Worm (Caenorhabditis elegans) whole organism, L2 larva: Measurements from ENCODE around the gene R05G6.5.

ENCODE experiments used
- F13H6.1 ChIP-seq: sonication (generic microtip); optimal IDR thresholded peaks from 2 replicates; lab custom pipeline; 2016; ENCODE audit warnings: missing genetic modification characterization, missing compliant biosample characterization
- Y55F3AM.14 ChIP-seq: fragments of 200-800 bp; sonication (Bioruptor generic); optimal IDR thresholded peaks from 2 replicates; lab custom pipeline; 2018; ENCODE audit warnings: mild to moderate bottlenecking, missing genetic modification characterization, missing compliant biosample characterization
- alr-1 ChIP-seq: fragments of 150-350 bp; optimal IDR thresholded peaks from 2 replicates; lab custom pipeline; 2014; ENCODE audit warnings: missing biosample characterization, missing genetic modification characterization
- aly-2 ChIP-seq: fragments of 150-350 bp; optimal IDR thresholded peaks from 2 replicates; lab custom pipeline; 2014; ENCODE audit warnings: missing biosample characterization, missing genetic modification characterization
- ama-1 ChIP-seq: fragments of 150-350 bp; optimal IDR thresholded peaks from 2 replicates; lab custom pipeline; 2018; ENCODE audit warnings: inconsistent platforms
- ceh-82 ChIP-seq: fragments of 150-350 bp; optimal IDR thresholded peaks from 2 replicates; lab custom pipeline; 2014; ENCODE audit warnings: missing biosample characterization, missing genetic modification characterization
- dmd-4 ChIP-seq: sonication (generic microtip); optimal IDR thresholded peaks from 2 replicates; lab custom pipeline; 2017; ENCODE audit warnings: missing biosample characterization, missing genetic modification characterization
- egl-27 ChIP-seq: sonication (generic microtip); optimal IDR thresholded peaks from 3 replicates; lab custom pipeline; 2017; ENCODE audit warnings: missing biosample characterization, missing genetic modification reagents, missing genetic modification characterization
- elt-1 ChIP-seq: fragments of 150-350 bp; optimal IDR thresholded peaks from 2 replicates; lab custom pipeline; 2014; ENCODE audit warnings: missing biosample characterization, missing genetic modification characterization
- gmeb-1 ChIP-seq: fragments of 150-350 bp; optimal IDR thresholded peaks from 2 replicates; lab custom pipeline; 2014; ENCODE audit warnings: missing biosample characterization, missing genetic modification characterization
- lin-13 ChIP-seq: fragments of 150-350 bp; optimal IDR thresholded peaks from 2 replicates; lab custom pipeline; 2014; ENCODE audit warnings: missing biosample characterization, missing genetic modification reagents, missing genetic modification characterization
- lsy-2 ChIP-seq, 2 experiments: fragments of 150-350 bp in 1 of 2; sonication (generic microtip) in 1 of 2; optimal IDR thresholded peaks; 2 replicates each; lab custom pipeline; 2014 to 2017; ENCODE audit warnings: missing biosample characterization in 2 of 2, missing genetic modification characterization in 2 of 2
- mdl-1 ChIP-seq, 2 experiments: fragments of 150-350 bp in 1 of 2; sonication (generic microtip) in 1 of 2; optimal IDR thresholded peaks; 2 replicates each; lab custom pipeline; 2017; ENCODE audit warnings: missing biosample characterization in 2 of 2, missing genetic modification characterization in 2 of 2
- nhr-12 ChIP-seq: fragments of 150-350 bp; optimal IDR thresholded peaks from 2 replicates; lab custom pipeline; 2014; ENCODE audit warnings: missing biosample characterization, missing genetic modification characterization
- nhr-25 ChIP-seq: fragments of 150-350 bp; sonication (generic microtip); optimal IDR thresholded peaks from 3 replicates; lab custom pipeline; 2014; ENCODE audit warnings: missing biosample characterization, missing genetic modification characterization
- nhr-77 ChIP-seq: fragments of 150-350 bp; optimal IDR thresholded peaks from 2 replicates; lab custom pipeline; 2014; ENCODE audit warnings: missing biosample characterization, missing genetic modification characterization
- snpc-4 ChIP-seq: fragments of 150-350 bp; optimal IDR thresholded peaks from 2 replicates; lab custom pipeline; 2014; ENCODE audit warnings: missing biosample characterization, missing genetic modification characterization
- unc-39 ChIP-seq: fragments of 150-350 bp; optimal IDR thresholded peaks from 2 replicates; lab custom pipeline; 2014; ENCODE audit warnings: missing biosample characterization, missing genetic modification characterization
- zag-1 ChIP-seq: fragments of 150-350 bp; optimal IDR thresholded peaks from 2 replicates; lab custom pipeline; 2014; ENCODE audit warnings: missing biosample characterization, missing genetic modification characterization

R05G6.5 gene

ce11 chrIV:7558653-7559052, 50.5 kb downstream of the R05G6.5 start:
- TF ChIP-seq nhr-12 (tag; lab: Kevin White, UChicago) = no peak
- TF ChIP-seq ceh-82 (tag; lab: Kevin White, UChicago) = no peak
- TF ChIP-seq egl-27 (tag; lab: Kevin White, UChicago) = no peak
- no peak for TF ChIP-seq lin-13
- TF ChIP-seq alr-1 (tag; lab: Kevin White, UChicago) = no peak
- TF ChIP-seq unc-39 (tag; lab: Kevin White, UChicago) = no peak
- TF ChIP-seq elt-1 (tag; lab: Kevin White, UChicago) = no peak
- no peak for TF ChIP-seq ama-1 (lab: Kevin White, UChicago)
- no peak for TF ChIP-seq nhr-25 (tag; lab: Kevin White, UChicago)
- no peak for TF ChIP-seq mdl-1 (tag; optimal IDR thresholded peaks at IDR 0.05; lab: Kevin White, UChicago)
- no peak for TF ChIP-seq dmd-4
- TF ChIP-seq gmeb-1 = no peak
- TF ChIP-seq F13H6.1 (tag; lab: Kevin White, UChicago) = no peak
- TF ChIP-seq nhr-77 (tag; lab: Kevin White, UChicago) = no peak
- no peak for TF ChIP-seq aly-2 (tag; lab: Kevin White, UChicago)
- no peak for TF ChIP-seq Y55F3AM.14
- TF ChIP-seq zag-1 (tag; lab: Kevin White, UChicago) = no peak
- no peak for TF ChIP-seq snpc-4 (tag; lab: Kevin White, UChicago)
- no peak for TF ChIP-seq lsy-2 (tag; optimal IDR thresholded peaks at IDR 0.05; lab: Kevin White, UChicago)
